Fruit fly (Drosophila melanogaster) whole organism, embryonic: ENCODE data around the gene CG42716.

Source experiments
- ATbp ChIP-seq: fragments of 200-800 bp; sonication (Bioruptor generic); optimal IDR thresholded peaks from 2 replicates; lab custom pipeline; 2017; ENCODE audit warnings: missing biosample characterization, mild to moderate bottlenecking, missing genetic modification characterization, missing genetic modification reagents
- Atf6 ChIP-seq: fragments of 200-800 bp; sonication (Bioruptor generic); IDR thresholded peaks from 2 replicates; pipeline ENCODE4 v1.3.6; 2022; ENCODE audit warnings: missing biosample characterization, missing genetic modification characterization
- Bteb2 ChIP-seq: fragments of 200-800 bp; sonication (Bioruptor generic); optimal IDR thresholded peaks from 2 replicates; lab custom pipeline; 2016; ENCODE audit warnings: missing biosample characterization, missing genetic modification characterization
- CG10366 ChIP-seq: fragments of 200-800 bp; sonication (Bioruptor generic); IDR thresholded peaks from 2 replicates; pipeline ENCODE4 v1.3.6; 2022; ENCODE audit warnings: missing biosample characterization, missing genetic modification characterization
- CG11093 ChIP-seq: fragments of 200-800 bp; sonication (Bioruptor generic); IDR thresholded peaks from 3 replicates; pipeline ENCODE4 v1.3.6; 2022; ENCODE audit warnings: missing biosample characterization, missing genetic modification characterization
- CG11398 ChIP-seq: fragments of 200-800 bp; sonication (Bioruptor generic); optimal IDR thresholded peaks from 2 replicates; lab custom pipeline; 2016; ENCODE audit warnings: missing biosample characterization, missing genetic modification characterization
- CG12155 ChIP-seq: fragments of 200-800 bp; sonication (Bioruptor generic); optimal IDR thresholded peaks from 3 replicates; lab custom pipeline; 2016; ENCODE audit warnings: missing biosample characterization, missing genetic modification characterization
- CG12769 ChIP-seq: fragments of 200-800 bp; sonication (Bioruptor generic); optimal IDR thresholded peaks from 2 replicates; lab custom pipeline; 2019; ENCODE audit warnings: missing biosample characterization, mild to moderate bottlenecking, missing genetic modification characterization, moderate library complexity
- CG13775 ChIP-seq: fragments of 200-800 bp; sonication (Bioruptor generic); optimal IDR thresholded peaks from 3 replicates; lab custom pipeline; 2017; ENCODE audit warnings: missing biosample characterization, mild to moderate bottlenecking, missing genetic modification characterization
- CG15479 ChIP-seq: fragments of 200-800 bp; sonication (Bioruptor generic); optimal IDR thresholded peaks from 3 replicates; lab custom pipeline; 2019; ENCODE audit warnings: missing biosample characterization, mild to moderate bottlenecking, missing genetic modification characterization, moderate library complexity
- CG18599 ChIP-seq: fragments of 200-800 bp; sonication (Bioruptor generic); optimal IDR thresholded peaks from 3 replicates; lab custom pipeline; 2017; ENCODE audit warnings: missing biosample characterization, missing genetic modification characterization, mild to moderate bottlenecking, moderate library complexity, missing genetic modification reagents
- CG2889 ChIP-seq: fragments of 200-800 bp; sonication (Bioruptor generic); IDR thresholded peaks from 3 replicates; pipeline ENCODE4 v1.3.6; 2022; ENCODE audit warnings: missing biosample characterization, missing genetic modification characterization
- CG30403 ChIP-seq: fragments of 200-800 bp; sonication (Bioruptor generic); optimal IDR thresholded peaks from 3 replicates; lab custom pipeline; 2016; ENCODE audit warnings: missing biosample characterization, missing genetic modification characterization
- CG31441 ChIP-seq: fragments of 200-800 bp; sonication (Bioruptor generic); IDR thresholded peaks from 2 replicates; pipeline ENCODE4 v1.3.6; 2022; ENCODE audit warnings: missing biosample characterization, missing genetic modification characterization
- CG4328 ChIP-seq: fragments of 200-800 bp; sonication (Bioruptor generic); optimal IDR thresholded peaks from 3 replicates; lab custom pipeline; 2017; ENCODE audit warnings: missing biosample characterization, missing genetic modification reagents, missing genetic modification characterization
- CG4730 ChIP-seq: fragments of 200-800 bp; sonication (Bioruptor generic); IDR thresholded peaks from 2 replicates; pipeline ENCODE4 v1.3.6; 2022; ENCODE audit warnings: missing biosample characterization, missing genetic modification characterization
- CG4854 ChIP-seq: fragments of 200-800 bp; sonication (Bioruptor generic); optimal IDR thresholded peaks from 2 replicates; lab custom pipeline; 2016; ENCODE audit warnings: missing biosample characterization, missing genetic modification characterization, inconsistent platforms
- CG6813 ChIP-seq: fragments of 200-800 bp; sonication (Bioruptor generic); optimal IDR thresholded peaks from 2 replicates; lab custom pipeline; 2017; ENCODE audit warnings: missing biosample characterization, missing genetic modification characterization, mild to moderate bottlenecking, moderate library complexity, missing genetic modification reagents
- CG7987 ChIP-seq: fragments of 200-800 bp; sonication (Bioruptor generic); optimal IDR thresholded peaks from 2 replicates; lab custom pipeline; 2018; ENCODE audit warnings: missing biosample characterization, mild to moderate bottlenecking, missing genetic modification characterization, moderate library complexity
- CG8281 ChIP-seq: fragments of 200-800 bp; sonication (Bioruptor generic); optimal IDR thresholded peaks from 2 replicates; lab custom pipeline; 2018; ENCODE audit warnings: missing biosample characterization, mild to moderate bottlenecking, missing genetic modification characterization, moderate library complexity
- CoRest ChIP-seq: fragments of 200-800 bp; sonication (Bioruptor generic); optimal IDR thresholded peaks from 3 replicates; lab custom pipeline; 2018; ENCODE audit warnings: missing biosample characterization, mild to moderate bottlenecking, missing genetic modification characterization, moderate library complexity
- HmgZ ChIP-seq: fragments of 200-800 bp; sonication (Bioruptor generic); optimal IDR thresholded peaks from 2 replicates; lab custom pipeline; 2018; ENCODE audit warnings: missing biosample characterization, mild to moderate bottlenecking, missing genetic modification characterization
- Hmx ChIP-seq: fragments of 200-800 bp; sonication (Bioruptor generic); optimal IDR thresholded peaks from 2 replicates; lab custom pipeline; 2016; ENCODE audit warnings: missing biosample characterization, missing genetic modification characterization
- Lpt ChIP-seq: fragments of >200 bp; optimal IDR thresholded peaks from 2 replicates; lab custom pipeline; 2018; ENCODE audit warnings: missing biosample characterization, missing genetic modification characterization
- Mad ChIP-seq: fragments of 200-800 bp; sonication (Bioruptor generic); optimal IDR thresholded peaks from 2 replicates; lab custom pipeline; 2016; ENCODE audit warnings: missing biosample characterization, missing genetic modification characterization
- Meics ChIP-seq: fragments of 200-800 bp; sonication (Bioruptor generic); optimal IDR thresholded peaks from 2 replicates; lab custom pipeline; 2017; ENCODE audit warnings: missing biosample characterization, mild to moderate bottlenecking, missing genetic modification characterization
- Nf-YB ChIP-seq: fragments of 200-800 bp; sonication (Bioruptor generic); optimal IDR thresholded peaks from 3 replicates; lab custom pipeline; 2019; ENCODE audit warnings: missing biosample characterization, mild to moderate bottlenecking, missing genetic modification characterization, moderate library complexity
- Oli ChIP-seq: fragments of 200-800 bp; sonication (Bioruptor generic); optimal IDR thresholded peaks from 2 replicates; lab custom pipeline; 2018; ENCODE audit warnings: missing biosample characterization, mild to moderate bottlenecking, missing genetic modification characterization, moderate library complexity
- Rx ChIP-seq: fragments of 200-800 bp; sonication (Bioruptor generic); IDR thresholded peaks from 2 replicates; pipeline ENCODE4 v1.3.6; 2022; ENCODE audit warnings: missing biosample characterization, missing genetic modification characterization
- Sry-δ ChIP-seq: fragments of 200-800 bp; sonication (Bioruptor generic); optimal IDR thresholded peaks from 2 replicates; lab custom pipeline; 2016; ENCODE audit warnings: missing biosample characterization, missing genetic modification characterization
- Taf1 ChIP-seq: fragments of 200-800 bp; sonication (Bioruptor generic); IDR thresholded peaks from 2 replicates; pipeline ENCODE4 v1.3.6; 2022; ENCODE audit warnings: missing biosample characterization, missing genetic modification characterization
- Vsx1 ChIP-seq: fragments of 200-800 bp; sonication (Bioruptor generic); optimal IDR thresholded peaks from 2 replicates; lab custom pipeline; 2017; ENCODE audit warnings: missing biosample characterization, mild to moderate bottlenecking, missing genetic modification characterization, missing genetic modification reagents
- Xrp1 ChIP-seq: fragments of 200-800 bp; sonication (Bioruptor generic); IDR thresholded peaks from 2 replicates; pipeline ENCODE4 v1.3.6; 2022; ENCODE audit warnings: missing biosample characterization, missing genetic modification characterization
- cas ChIP-seq: fragments of 200-800 bp; sonication (Bioruptor generic); IDR thresholded peaks from 2 replicates; pipeline ENCODE4 v1.3.6; 2022; ENCODE audit warnings: missing biosample characterization, missing genetic modification characterization
- cg ChIP-seq: fragments of 200-800 bp; sonication (Bioruptor generic); optimal IDR thresholded peaks from 3 replicates; lab custom pipeline; 2019; ENCODE audit warnings: missing biosample characterization, mild to moderate bottlenecking, missing genetic modification characterization, moderate library complexity
- dan ChIP-seq: fragments of 200-800 bp; sonication (Bioruptor generic); IDR thresholded peaks from 2 replicates; pipeline ENCODE4 v1.3.6; 2022; ENCODE audit warnings: missing biosample characterization, missing genetic modification characterization
- dpn ChIP-seq, 2 experiments: fragments of 200-800 bp; sonication (Bioruptor generic); optimal IDR thresholded peaks; 3 replicates each; lab custom pipeline; 2016; ENCODE audit warnings: missing biosample characterization in 2 of 2, missing genetic modification characterization in 2 of 2
- dysf ChIP-seq: fragments of 200-800 bp; sonication (Bioruptor generic); IDR thresholded peaks from 3 replicates; pipeline ENCODE4 v1.3.6; 2022; ENCODE audit warnings: missing biosample characterization, missing genetic modification characterization
- ftz-f1 ChIP-seq: fragments of 200-800 bp; sonication (Bioruptor generic); optimal IDR thresholded peaks from 2 replicates; lab custom pipeline; 2016; ENCODE audit warnings: missing biosample characterization, missing genetic modification characterization
- fu2 ChIP-seq: fragments of 200-800 bp; sonication (Bioruptor generic); optimal IDR thresholded peaks from 2 replicates; lab custom pipeline; 2016; ENCODE audit warnings: missing biosample characterization, missing genetic modification characterization
- hb ChIP-seq: fragments of 200-800 bp; sonication (Bioruptor generic); IDR thresholded peaks from 3 replicates; pipeline ENCODE4 v1.3.6; 2022; ENCODE audit warnings: missing biosample characterization, missing genetic modification characterization; ENCODE audit not compliant: partially characterized antibody
- jumu ChIP-seq: fragments of 200-800 bp; sonication (Bioruptor generic); optimal IDR thresholded peaks from 3 replicates; lab custom pipeline; 2016; ENCODE audit warnings: missing biosample characterization, missing genetic modification characterization
- kni ChIP-seq: fragments of 200-800 bp; sonication (Bioruptor generic); optimal IDR thresholded peaks from 3 replicates; lab custom pipeline; 2017; ENCODE audit warnings: mild to moderate bottlenecking, missing biosample characterization, missing genetic modification reagents, missing genetic modification characterization
- pros ChIP-seq: fragments of 200-800 bp; sonication (Bioruptor generic); optimal IDR thresholded peaks from 3 replicates; lab custom pipeline; 2019; ENCODE audit warnings: missing biosample characterization, mild to moderate bottlenecking, missing genetic modification characterization, moderate library complexity
- repo ChIP-seq: fragments of 200-800 bp; sonication (Bioruptor generic); optimal IDR thresholded peaks from 2 replicates; lab custom pipeline; 2016; ENCODE audit warnings: missing biosample characterization, missing genetic modification characterization
- sd ChIP-seq: fragments of 200-800 bp; sonication (Bioruptor generic); optimal IDR thresholded peaks from 3 replicates; lab custom pipeline; 2018; ENCODE audit warnings: missing biosample characterization, mild to moderate bottlenecking, missing genetic modification characterization, moderate library complexity
- so ChIP-seq: fragments of 200-800 bp; sonication (Bioruptor generic); IDR thresholded peaks from 3 replicates; pipeline ENCODE4 v1.3.6; 2022; ENCODE audit warnings: missing biosample characterization, missing genetic modification characterization
- trh ChIP-seq: fragments of 200-800 bp; sonication (Bioruptor generic); optimal IDR thresholded peaks from 2 replicates; lab custom pipeline; 2016; ENCODE audit warnings: missing biosample characterization, missing genetic modification characterization
- wor ChIP-seq: fragments of 200-800 bp; sonication (Bioruptor generic); IDR thresholded peaks from 2 replicates; pipeline ENCODE4 v1.3.6; 2022; ENCODE audit warnings: missing biosample characterization, missing genetic modification characterization
- zen ChIP-seq: fragments of 200-800 bp; sonication (Bioruptor generic); optimal IDR thresholded peaks from 3 replicates; lab custom pipeline; 2018; ENCODE audit warnings: missing biosample characterization, mild to moderate bottlenecking, missing genetic modification characterization, moderate library complexity

CG42716 gene

DNA sequence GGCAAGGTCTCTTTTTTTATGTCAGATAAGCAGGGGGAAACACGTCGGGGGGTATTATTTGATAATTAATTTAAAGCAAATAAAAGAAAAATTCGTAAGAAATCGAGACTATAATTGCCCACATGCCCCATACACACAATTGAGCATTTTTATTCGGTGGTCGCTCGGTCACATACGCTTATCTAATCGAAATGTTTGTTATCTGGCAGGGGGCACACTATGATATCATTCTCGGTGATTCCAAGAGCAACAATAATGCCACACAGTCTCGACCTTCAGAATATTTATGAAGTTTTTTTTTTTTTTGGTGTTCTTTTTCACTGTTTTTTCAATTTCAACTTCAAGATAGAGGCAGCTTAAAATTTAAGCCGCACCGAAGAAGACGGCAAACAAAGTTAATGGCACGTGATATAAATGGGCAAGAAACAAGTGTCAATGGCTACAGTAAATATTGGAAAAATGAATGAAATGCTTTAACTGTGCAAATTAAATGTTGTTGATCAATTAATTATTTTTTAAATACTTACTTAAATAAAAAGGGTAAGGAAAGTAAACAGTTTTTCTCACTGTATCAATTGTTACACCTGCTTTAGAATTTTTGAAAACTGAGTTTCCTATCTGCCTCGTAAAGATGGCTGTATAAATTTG lies 34.1 kb upstream of the CG42716 start (continued):
- no peak for TF ChIP-seq Nf-YB (GFP tag; lab: Kevin White, UChicago)
- TF ChIP-seq Lpt = no peak
- peak; percentile 47 for TF ChIP-seq pros
- TF ChIP-seq Bteb2 (GFP tag; lab: Kevin White, UChicago) = no peak
- peak; percentile 58 for TF ChIP-seq ftz-f1 (GFP tag; lab: Kevin White, UChicago)
- TF ChIP-seq CG15479 (GFP tag; lab: Kevin White, UChicago) = no peak
- peak; percentile 14 for TF ChIP-seq cg
- peak; percentile 43 for TF ChIP-seq HmgZ (tag; lab: Kevin White, UChicago)
- peak; percentile 20 for TF ChIP-seq CG4328 (GFP tag; lab: Kevin White, UChicago)
- no peak for TF ChIP-seq dan
- no peak for TF ChIP-seq Rx
- no peak for TF ChIP-seq repo
- peak; percentile 92 for TF ChIP-seq sd (tag; lab: Kevin White, UChicago)
- TF ChIP-seq zen (tag; lab: Kevin White, UChicago) = no peak
- peak; percentile 32 for TF ChIP-seq CoRest (tag; lab: Kevin White, UChicago)
- peak; percentile 47 for TF ChIP-seq CG18599 (GFP tag; lab: Kevin White, UChicago)
- peak; percentile 31 for TF ChIP-seq ATbp (GFP tag; lab: Kevin White, UChicago)
- no peak for TF ChIP-seq cas (GFP tag; lab: Robert Waterston, UW)
- no peak for TF ChIP-seq kni (GFP tag; lab: Kevin White, UChicago)
- TF ChIP-seq CG8281 (tag; lab: Kevin White, UChicago) = peak; percentile 46
- TF ChIP-seq jumu (GFP tag; lab: Kevin White, UChicago) = no peak
- TF ChIP-seq Vsx1 (GFP tag; lab: Kevin White, UChicago) = peak; percentile 56
- TF ChIP-seq dpn (GFP tag; optimal IDR thresholded peaks at IDR 0.05; lab: Kevin White, UChicago) = peak in 1 of 2 experiments; percentile 52
- peak; percentile 21 for TF ChIP-seq Mad (GFP tag; lab: Kevin White, UChicago)
- peak; percentile 26; the same call in 1 of the 3 replicates for TF ChIP-seq CG11093 (GFP tag; lab: Robert Waterston, UW)
- peak; percentile 87 for TF ChIP-seq Atf6 (GFP tag; lab: Robert Waterston, UW)
- TF ChIP-seq CG7987 = peak; percentile 70
- TF ChIP-seq CG13775 (GFP tag; lab: Kevin White, UChicago) = peak; percentile 9
- TF ChIP-seq Sry-δ = no peak
- peak; percentile 11 for TF ChIP-seq CG12155 (GFP tag; lab: Kevin White, UChicago)
- peak; percentile 65; the same call in 1 of the 3 replicates for TF ChIP-seq dysf
- TF ChIP-seq CG2889 (GFP tag; lab: Robert Waterston, UW) = 0 out of 3 replicates have a peak, but pooled peaks have one; percentile 35
- no peak for TF ChIP-seq CG4730 (GFP tag; lab: Robert Waterston, UW)
- peak; percentile 25; the same call in 1 of the 2 replicates for TF ChIP-seq CG31441 (GFP tag; lab: Robert Waterston, UW)
- no peak for TF ChIP-seq CG6813 (GFP tag; lab: Kevin White, UChicago)
- TF ChIP-seq CG4854 (GFP tag; lab: Kevin White, UChicago) = peak; percentile 14
- peak; percentile 10 for TF ChIP-seq fu2 (GFP tag; lab: Kevin White, UChicago)
- peak; percentile 24; the same call in 1 of the 2 replicates for TF ChIP-seq CG10366 (GFP tag; lab: Robert Waterston, UW)
- peak; percentile 41 for TF ChIP-seq CG12769 (tag; lab: Kevin White, UChicago)
- TF ChIP-seq hb (GFP tag; lab: Robert Waterston, UW) = no peak
- peak; percentile 46 for TF ChIP-seq Meics (GFP tag; lab: Kevin White, UChicago)
- no peak for TF ChIP-seq CG30403 (GFP tag; lab: Kevin White, UChicago)
- peak; percentile 59; the same call in 1 of the 2 replicates for TF ChIP-seq Xrp1
- no peak for TF ChIP-seq wor (GFP tag; lab: Robert Waterston, UW)
- peak; percentile 61; the same call in 2 of the 3 replicates for TF ChIP-seq so (GFP tag; lab: Robert Waterston, UW)
- no peak for TF ChIP-seq Taf1 (GFP tag; lab: Robert Waterston, UW)
- TF ChIP-seq trh (GFP tag; lab: Kevin White, UChicago) = no peak
- no peak for TF ChIP-seq Oli (tag; lab: Kevin White, UChicago)
- TF ChIP-seq CG11398 (GFP tag; lab: Kevin White, UChicago) = no peak
- TF ChIP-seq Hmx (GFP tag; lab: Kevin White, UChicago) = no peak
